Fruit fly (Drosophila melanogaster) whole organism: ENCODE results near the gene CG7276.

Experiments
- EcR ChIP-seq, 2 experiments: fragments of >200 bp; optimal IDR thresholded peaks; 2 replicates each; lab custom pipeline; 2017; ENCODE audit warnings: missing biosample characterization in 2 of 2, missing genetic modification characterization in 2 of 2, missing genetic modification reagents in 2 of 2
- pan ChIP-seq: fragments of >200 bp; optimal IDR thresholded peaks from 2 replicates; lab custom pipeline; 2017

DNA sequence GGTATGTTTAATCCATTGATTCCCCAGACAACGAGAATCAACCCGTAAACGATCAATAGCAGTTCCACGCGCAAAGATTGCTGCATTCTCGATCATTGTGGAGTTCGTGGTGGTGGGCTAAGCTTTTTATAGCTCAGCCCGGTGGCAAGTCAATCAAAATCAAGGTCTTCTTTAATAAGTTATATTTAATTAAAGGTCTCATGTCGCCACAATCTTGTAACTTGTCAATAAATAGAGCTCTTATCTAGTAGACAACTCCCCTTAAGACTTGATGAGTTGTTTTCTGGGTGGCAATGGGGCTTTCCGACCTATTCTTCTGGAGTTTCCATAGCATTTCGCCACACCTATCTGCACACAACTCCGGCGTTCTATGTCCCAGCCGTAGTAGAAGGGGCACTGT, 30.1 kb downstream of the CG7276 start, which contains the start of gene CG42728:
- no peak for TF ChIP-seq pan
- TF ChIP-seq EcR (GFP tag; optimal IDR thresholded peaks at IDR 0.05; lab: Kevin White, UChicago) = no peak
